Fruit fly (Drosophila melanogaster) whole organism, prepupa: ENCODE measurements around the gene CG14969.

Experiments used
- Blimp-1 ChIP-seq: fragments of 200-800 bp; sonication (Bioruptor generic); optimal IDR thresholded peaks from 3 replicates; lab custom pipeline; 2017; ENCODE audit warnings: missing biosample characterization, missing genetic modification characterization, mild to moderate bottlenecking, moderate library complexity, missing genetic modification reagents
- CG10669 ChIP-seq: fragments of 200-800 bp; sonication (Bioruptor generic); optimal IDR thresholded peaks from 3 replicates; lab custom pipeline; 2018; ENCODE audit warnings: missing biosample characterization, mild to moderate bottlenecking, missing genetic modification characterization, moderate library complexity
- CG11294 ChIP-seq: fragments of 200-800 bp; sonication (Bioruptor generic); IDR thresholded peaks from 2 replicates; pipeline ENCODE4 v1.3.6; 2022; ENCODE audit warnings: missing biosample characterization, missing genetic modification characterization
- CG11762 ChIP-seq: fragments of 200-800 bp; sonication (Bioruptor generic); optimal IDR thresholded peaks from 3 replicates; lab custom pipeline; 2016; ENCODE audit warnings: missing biosample characterization, missing genetic modification characterization; ENCODE audit not compliant: insufficient read depth
- CG11902 ChIP-seq: fragments of 200-800 bp; sonication (Bioruptor generic); optimal IDR thresholded peaks from 3 replicates; lab custom pipeline; 2016; ENCODE audit warnings: missing biosample characterization, missing genetic modification characterization
- CG15336 ChIP-seq: fragments of 200-800 bp; sonication (Bioruptor generic); IDR thresholded peaks from 2 replicates; pipeline ENCODE4 v1.3.6; 2022; ENCODE audit warnings: missing biosample characterization, missing genetic modification characterization
- CG1621 ChIP-seq: fragments of 200-800 bp; sonication (Bioruptor generic); optimal IDR thresholded peaks from 3 replicates; lab custom pipeline; 2018; ENCODE audit warnings: missing biosample characterization, mild to moderate bottlenecking, missing genetic modification characterization
- CG3032 ChIP-seq: fragments of 200-800 bp; optimal IDR thresholded peaks from 2 replicates; lab custom pipeline; 2019; ENCODE audit warnings: missing biosample characterization, mild to moderate bottlenecking, missing genetic modification characterization, moderate library complexity
- CG31627 ChIP-seq: fragments of 200-800 bp; sonication (Bioruptor generic); optimal IDR thresholded peaks from 3 replicates; lab custom pipeline; 2016; ENCODE audit warnings: missing biosample characterization, missing genetic modification characterization
- CG32006 ChIP-seq: fragments of 200-800 bp; sonication (Bioruptor generic); optimal IDR thresholded peaks from 3 replicates; lab custom pipeline; 2017; ENCODE audit warnings: missing biosample characterization, mild to moderate bottlenecking, missing genetic modification characterization
- CG3919 ChIP-seq: fragments of 200-800 bp; sonication (Bioruptor generic); optimal IDR thresholded peaks from 3 replicates; lab custom pipeline; 2016; ENCODE audit warnings: missing biosample characterization, missing genetic modification characterization
- CG4318 ChIP-seq: fragments of 200-800 bp; sonication (Bioruptor generic); optimal IDR thresholded peaks from 3 replicates; lab custom pipeline; 2017; ENCODE audit warnings: missing biosample characterization, mild to moderate bottlenecking, missing genetic modification characterization
- CG6163 ChIP-seq: fragments of 200-800 bp; sonication (Bioruptor generic); IDR thresholded peaks from 3 replicates; pipeline ENCODE4 v1.3.6; 2022; ENCODE audit warnings: missing biosample characterization, missing genetic modification characterization
- CG6276 ChIP-seq: fragments of 200-800 bp; sonication (Bioruptor generic); optimal IDR thresholded peaks from 2 replicates; lab custom pipeline; 2017; ENCODE audit warnings: missing biosample characterization, mild to moderate bottlenecking, missing genetic modification characterization
- CG6792 ChIP-seq: fragments of 200-800 bp; sonication (Bioruptor generic); optimal IDR thresholded peaks from 3 replicates; lab custom pipeline; 2016; ENCODE audit warnings: missing biosample characterization, missing genetic modification characterization
- CG6808 ChIP-seq: fragments of 200-800 bp; sonication (Bioruptor generic); optimal IDR thresholded peaks from 3 replicates; lab custom pipeline; 2017; ENCODE audit warnings: missing biosample characterization, missing genetic modification characterization, mild to moderate bottlenecking, moderate library complexity, missing genetic modification reagents
- CG6854 ChIP-seq: fragments of 200-800 bp; sonication (Bioruptor generic); optimal IDR thresholded peaks from 2 replicates; lab custom pipeline; 2017; ENCODE audit warnings: missing biosample characterization, mild to moderate bottlenecking, missing genetic modification characterization
- CG7368 ChIP-seq: fragments of 200-800 bp; sonication (Bioruptor generic); optimal IDR thresholded peaks from 3 replicates; lab custom pipeline; 2016; ENCODE audit warnings: missing biosample characterization, missing genetic modification characterization
- CG8632 ChIP-seq: fragments of 200-800 bp; sonication (Bioruptor generic); optimal IDR thresholded peaks from 3 replicates; lab custom pipeline; 2016; ENCODE audit warnings: missing biosample characterization, missing genetic modification characterization
- Eip75B ChIP-seq: fragments of 200-800 bp; sonication (Bioruptor generic); optimal IDR thresholded peaks from 3 replicates; lab custom pipeline; 2016; ENCODE audit warnings: missing biosample characterization, missing genetic modification characterization
- Eip93F ChIP-seq: fragments of 200-800 bp; sonication (Bioruptor generic); optimal IDR thresholded peaks from 2 replicates; lab custom pipeline; 2016; ENCODE audit warnings: missing biosample characterization, mild to moderate bottlenecking, missing genetic modification characterization
- Ets21C ChIP-seq: fragments of 200-800 bp; sonication (Bioruptor generic); optimal IDR thresholded peaks from 3 replicates; lab custom pipeline; 2016; ENCODE audit warnings: missing biosample characterization, missing genetic modification characterization
- Gug ChIP-seq: fragments of 200-800 bp; sonication (Bioruptor generic); IDR thresholded peaks from 2 replicates; pipeline ENCODE4 v1.3.6; 2022; ENCODE audit warnings: missing biosample characterization, missing genetic modification characterization
- Hr38 ChIP-seq: sonication (Bioruptor generic); optimal IDR thresholded peaks from 2 replicates; lab custom pipeline; 2016; ENCODE audit warnings: missing biosample characterization, missing genetic modification characterization
- Hr39 ChIP-seq: fragments of 200-800 bp; sonication (Bioruptor generic); optimal IDR thresholded peaks from 2 replicates; lab custom pipeline; 2016; ENCODE audit warnings: missing biosample characterization, missing genetic modification characterization
- Hr4 ChIP-seq: fragments of 200-800 bp; sonication (Bioruptor generic); optimal IDR thresholded peaks from 3 replicates; lab custom pipeline; 2016; ENCODE audit warnings: missing biosample characterization, missing genetic modification characterization
- Met ChIP-seq: fragments of 200-800 bp; sonication (Bioruptor generic); optimal IDR thresholded peaks from 3 replicates; lab custom pipeline; 2016; ENCODE audit warnings: missing biosample characterization, missing genetic modification characterization
- OdsH ChIP-seq: fragments of 200-800 bp; sonication (Bioruptor generic); optimal IDR thresholded peaks from 3 replicates; lab custom pipeline; 2016; ENCODE audit warnings: missing biosample characterization, missing genetic modification characterization
- Sox102F ChIP-seq: fragments of 200-800 bp; sonication (Bioruptor generic); optimal IDR thresholded peaks from 2 replicates; lab custom pipeline; 2016; ENCODE audit warnings: missing biosample characterization, mild to moderate bottlenecking, missing genetic modification characterization
- Sox14 ChIP-seq: fragments of 200-800 bp; sonication (Bioruptor generic); optimal IDR thresholded peaks from 3 replicates; lab custom pipeline; 2016; ENCODE audit warnings: missing biosample characterization, missing genetic modification characterization
- Sox15 ChIP-seq: fragments of 200-800 bp; sonication (Bioruptor generic); optimal IDR thresholded peaks from 3 replicates; lab custom pipeline; 2016; ENCODE audit warnings: missing biosample characterization, missing genetic modification characterization
- achi ChIP-seq: fragments of 200-800 bp; sonication (Bioruptor generic); optimal IDR thresholded peaks from 3 replicates; lab custom pipeline; 2016; ENCODE audit warnings: missing biosample characterization, missing genetic modification characterization
- cyc ChIP-seq: fragments of 200-800 bp; sonication (Bioruptor generic); optimal IDR thresholded peaks from 3 replicates; lab custom pipeline; 2016; ENCODE audit warnings: missing biosample characterization, missing genetic modification characterization
- dac ChIP-seq: fragments of 200-800 bp; sonication (Bioruptor generic); optimal IDR thresholded peaks from 2 replicates; lab custom pipeline; 2017; ENCODE audit warnings: missing biosample characterization, mild to moderate bottlenecking, missing genetic modification characterization
- dsx ChIP-seq: fragments of 200-800 bp; optimal IDR thresholded peaks from 3 replicates; lab custom pipeline; 2019; ENCODE audit warnings: missing biosample characterization, mild to moderate bottlenecking, missing genetic modification characterization, moderate library complexity; ENCODE audit not compliant: poor library complexity, severe bottlenecking
- eg ChIP-seq: fragments of 200-800 bp; sonication (Bioruptor generic); IDR thresholded peaks from 3 replicates; pipeline ENCODE4 v1.3.6; 2022; ENCODE audit warnings: missing biosample characterization, missing genetic modification characterization
- fd59A ChIP-seq: fragments of 200-800 bp; sonication (Bioruptor generic); optimal IDR thresholded peaks from 2 replicates; lab custom pipeline; 2017; ENCODE audit warnings: missing biosample characterization, mild to moderate bottlenecking, missing genetic modification characterization, missing genetic modification reagents
- fd85E ChIP-seq: fragments of 200-800 bp; sonication (Bioruptor generic); optimal IDR thresholded peaks from 3 replicates; lab custom pipeline; 2016; ENCODE audit warnings: missing biosample characterization, missing genetic modification characterization
- lz ChIP-seq: fragments of 200-800 bp; sonication (Bioruptor generic); optimal IDR thresholded peaks from 3 replicates; lab custom pipeline; 2016; ENCODE audit warnings: missing biosample characterization, missing genetic modification characterization
- pdm3 ChIP-seq: fragments of 200-800 bp; sonication (Bioruptor generic); optimal IDR thresholded peaks from 3 replicates; lab custom pipeline; 2016; ENCODE audit warnings: missing biosample characterization, missing genetic modification characterization
- spab ChIP-seq: fragments of 200-800 bp; sonication (Bioruptor generic); optimal IDR thresholded peaks from 2 replicates; lab custom pipeline; 2017; ENCODE audit warnings: missing biosample characterization, mild to moderate bottlenecking, missing genetic modification characterization, missing genetic modification reagents
- ss ChIP-seq, 2 experiments: fragments of 200-800 bp; sonication (Bioruptor generic); optimal IDR thresholded peaks; 2 replicates in 1 of 2; 3 replicates in 1 of 2; lab custom pipeline; 2017 to 2018; ENCODE audit warnings: mild to moderate bottlenecking in 2 of 2, missing biosample characterization in 2 of 2, missing genetic modification characterization in 2 of 2, moderate library complexity in 1 of 2
- svp ChIP-seq: fragments of 200-800 bp; sonication (Bioruptor generic); peaks from one replicate; lab custom pipeline; 2016; ENCODE audit warnings: missing biosample characterization, missing genetic modification characterization
- topi ChIP-seq: fragments of 200-800 bp; sonication (Bioruptor generic); optimal IDR thresholded peaks from 3 replicates; lab custom pipeline; 2016; ENCODE audit warnings: missing biosample characterization, missing genetic modification characterization
- vri ChIP-seq: fragments of 200-800 bp; sonication (Bioruptor generic); optimal IDR thresholded peaks from 3 replicates; lab custom pipeline; 2016; ENCODE audit warnings: missing biosample characterization, mild to moderate bottlenecking, missing genetic modification characterization

CG14969 gene

dm6 chr3L:3380225-3381043, 45.7 kb upstream of the CG14969 start (continued):
- TF ChIP-seq pdm3 (GFP tag; lab: Kevin White, UChicago) (peak; percentile 51), CG8632 (GFP tag; lab: Kevin White, UChicago) (peak; percentile 0), CG6276 (GFP tag; lab: Kevin White, UChicago) (peak; percentile 76), cyc (GFP tag; lab: Kevin White, UChicago) (peak; percentile 32), CG6854 (GFP tag; lab: Kevin White, UChicago) (no peak), Met (GFP tag; lab: Kevin White, UChicago) (peak; percentile 52), CG10669 (GFP tag; lab: Kevin White, UChicago) (no peak), CG32006 (GFP tag; lab: Kevin White, UChicago) (peak; percentile 88), OdsH (GFP tag; lab: Kevin White, UChicago) (peak; percentile 53), CG15336 (GFP tag; lab: Robert Waterston, UW) (peak; percentile 86), dac (GFP tag; lab: Kevin White, UChicago) (peak; percentile 61), Sox102F (peak; percentile 43), CG3032 (tag; lab: Kevin White, UChicago) (peak; percentile 8), Hr38 (GFP tag; lab: Kevin White, UChicago) (no peak), svp (peak; percentile 44), CG7368 (GFP tag; lab: Kevin White, UChicago) (peak; percentile 4)

DNA sequence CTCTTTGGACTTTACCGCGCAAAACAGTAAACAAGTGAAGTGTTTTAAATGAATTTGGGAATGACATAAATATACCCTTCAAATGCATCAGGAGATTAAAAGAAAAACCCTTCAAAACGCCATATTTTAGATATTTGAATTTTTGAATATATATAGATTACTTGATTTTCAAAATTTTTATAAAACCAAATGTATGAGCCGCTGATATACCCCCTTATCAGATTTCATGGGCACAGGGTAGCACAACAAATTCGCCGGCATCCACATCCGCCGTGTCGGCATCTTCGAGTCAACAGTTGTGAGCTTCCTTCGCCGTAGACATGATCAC, 43.2 kb upstream of the CG14969 start, which contains the start of gene Ids:
Ids (plus strand) TSS at position 304 of the 328 bp plus-strand sequence.
- TF ChIP-seq Sox14 (GFP tag; lab: Kevin White, UChicago): peak; percentile 60
- peak; percentile 85 for TF ChIP-seq Met (GFP tag; lab: Kevin White, UChicago)
- TF ChIP-seq CG11902: peak; percentile 51
- peak; percentile 3 for TF ChIP-seq fd85E (GFP tag; lab: Kevin White, UChicago)
- peak; percentile 70 for TF ChIP-seq dsx (GFP tag; lab: Kevin White, UChicago)
- TF ChIP-seq svp: peak; percentile 93
- peak; percentile 30 for TF ChIP-seq fd59A
- TF ChIP-seq CG7368 (GFP tag; lab: Kevin White, UChicago): peak; percentile 55
- peak; percentile 53 for TF ChIP-seq Gug (GFP tag; lab: Robert Waterston, UW)
- peak; percentile 33 for TF ChIP-seq Eip93F (GFP tag; lab: Kevin White, UChicago)
- TF ChIP-seq CG3919: peak; percentile 68
- TF ChIP-seq CG6808 (GFP tag; lab: Kevin White, UChicago): no peak
- TF ChIP-seq dac (GFP tag; lab: Kevin White, UChicago): no peak
- peak; percentile 51 for TF ChIP-seq CG11762 (GFP tag; lab: Kevin White, UChicago)
- peak; percentile 74 for TF ChIP-seq cyc (GFP tag; lab: Kevin White, UChicago)
- peak; percentile 85 for TF ChIP-seq CG15336 (GFP tag; lab: Robert Waterston, UW)
- TF ChIP-seq lz (GFP tag; lab: Kevin White, UChicago): peak; percentile 81
- no peak for TF ChIP-seq CG32006 (GFP tag; lab: Kevin White, UChicago)
- TF ChIP-seq Ets21C (GFP tag; lab: Kevin White, UChicago): peak; percentile 43
- TF ChIP-seq Hr4 (GFP tag; lab: Kevin White, UChicago): no peak
- TF ChIP-seq CG3032 (tag; lab: Kevin White, UChicago): peak; percentile 66
- TF ChIP-seq CG4318 (GFP tag; lab: Kevin White, UChicago): no peak
- peak; percentile 80 for TF ChIP-seq CG6792 (GFP tag; lab: Kevin White, UChicago)
- TF ChIP-seq Hr38 (GFP tag; lab: Kevin White, UChicago): no peak
- peak; percentile 81 for TF ChIP-seq eg (GFP tag; lab: Robert Waterston, UW)
- peak; percentile 31 for TF ChIP-seq CG1621 (tag; lab: Kevin White, UChicago)
- peak; percentile 51 for TF ChIP-seq CG11294 (GFP tag; lab: Robert Waterston, UW)
- TF ChIP-seq CG6854 (GFP tag; lab: Kevin White, UChicago): peak; percentile 82
- peak; percentile 47 for TF ChIP-seq Sox15 (GFP tag; lab: Kevin White, UChicago)
- no peak for TF ChIP-seq CG6276 (GFP tag; lab: Kevin White, UChicago)
- TF ChIP-seq spab (GFP tag; lab: Kevin White, UChicago): no peak
- peak; percentile 65 for TF ChIP-seq Eip75B
- TF ChIP-seq Blimp-1 (GFP tag; lab: Kevin White, UChicago): peak; percentile 63
- TF ChIP-seq ss (GFP tag; optimal IDR thresholded peaks at IDR 0.05; lab: Kevin White, UChicago): peak in 1 of 2 experiments; percentile 67
- TF ChIP-seq topi (GFP tag; lab: Kevin White, UChicago): peak; percentile 86
- TF ChIP-seq CG6163 (GFP tag; lab: Robert Waterston, UW): peak; percentile 83
- no peak for TF ChIP-seq CG10669 (GFP tag; lab: Kevin White, UChicago)
- TF ChIP-seq vri (GFP tag; lab: Kevin White, UChicago): peak; percentile 70
- TF ChIP-seq OdsH (GFP tag; lab: Kevin White, UChicago): no peak
- peak; percentile 80 for TF ChIP-seq CG31627 (GFP tag; lab: Kevin White, UChicago)
- peak; percentile 79 for TF ChIP-seq CG8632 (GFP tag; lab: Kevin White, UChicago)
- peak; percentile 64 for TF ChIP-seq achi
- peak; percentile 78 for TF ChIP-seq Hr39 (GFP tag; lab: Kevin White, UChicago)
